Worm (Caenorhabditis elegans) whole organism, L3 larva: ENCODE data around the gene F31E8.4.
A peak's percentile ranks its signal among the peaks of the same experiment; 100 is the strongest.

Experiments used
- R02D3.7 ChIP-seq: fragments of 150-350 bp; optimal IDR thresholded peaks from 2 replicates; lab custom pipeline; 2014; ENCODE audit warnings: missing biosample characterization, missing genetic modification characterization
- ceh-16 ChIP-seq: sonication (generic microtip); optimal IDR thresholded peaks from 2 replicates; lab custom pipeline; 2017; ENCODE audit warnings: missing biosample characterization, missing genetic modification characterization
- ceh-28 ChIP-seq: fragments of 150-350 bp; optimal IDR thresholded peaks from 2 replicates; lab custom pipeline; 2014; ENCODE audit warnings: missing biosample characterization, missing genetic modification reagents, missing genetic modification characterization
- ceh-82 ChIP-seq: fragments of 150-350 bp; optimal IDR thresholded peaks from 2 replicates; lab custom pipeline; 2014; ENCODE audit warnings: missing biosample characterization, missing genetic modification characterization
- ceh-9 ChIP-seq: sonication (generic microtip); optimal IDR thresholded peaks from 2 replicates; lab custom pipeline; 2018; ENCODE audit warnings: missing biosample characterization, missing genetic modification characterization
- egl-27 ChIP-seq: sonication (generic microtip); optimal IDR thresholded peaks from 4 replicates; lab custom pipeline; 2017; ENCODE audit warnings: missing biosample characterization, missing genetic modification reagents, missing genetic modification characterization
- egl-5 ChIP-seq: fragments of 150-350 bp; optimal IDR thresholded peaks from 2 replicates; lab custom pipeline; 2017; ENCODE audit warnings: missing biosample characterization, missing genetic modification reagents, missing genetic modification characterization, inconsistent platforms
- elt-1 ChIP-seq: fragments of 150-350 bp; optimal IDR thresholded peaks from 2 replicates; lab custom pipeline; 2014; ENCODE audit warnings: missing biosample characterization, missing genetic modification characterization
- elt-2 ChIP-seq: sonication (generic microtip); optimal IDR thresholded peaks from 2 replicates; lab custom pipeline; 2016; ENCODE audit warnings: missing genetic modification reagents, mild to moderate bottlenecking, missing genetic modification characterization, missing compliant biosample characterization
- elt-3 ChIP-seq, 3 experiments: fragments of 150-350 bp in 1 of 3; sonication (generic microtip) in 2 of 3; optimal IDR thresholded peaks; 2 replicates in 2 of 3; 4 replicates in 1 of 3; lab custom pipeline; 2014 to 2017; ENCODE audit warnings: missing biosample characterization in 3 of 3, missing genetic modification characterization in 3 of 3
- eor-1 ChIP-seq, 2 experiments: fragments of 150-350 bp; optimal IDR thresholded peaks; 2 replicates each; lab custom pipeline; 2014 to 2018; ENCODE audit warnings: missing biosample characterization in 2 of 2, missing genetic modification characterization in 2 of 2
- fkh-10 ChIP-seq: sonication (generic microtip); optimal IDR thresholded peaks from 2 replicates; lab custom pipeline; 2017; ENCODE audit warnings: missing biosample characterization, missing genetic modification reagents, missing genetic modification characterization
- fkh-2 ChIP-seq: fragments of 150-350 bp; optimal IDR thresholded peaks from 2 replicates; lab custom pipeline; 2014; ENCODE audit warnings: missing biosample characterization, missing genetic modification reagents, missing genetic modification characterization
- hmg-11 ChIP-seq: sonication (generic microtip); optimal IDR thresholded peaks from 2 replicates; lab custom pipeline; 2016; ENCODE audit warnings: missing genetic modification characterization, missing compliant biosample characterization
- jun-1 ChIP-seq: fragments of 150-350 bp; optimal IDR thresholded peaks from 2 replicates; lab custom pipeline; 2014; ENCODE audit warnings: missing biosample characterization, missing genetic modification reagents, missing genetic modification characterization
- lin-39 ChIP-seq: fragments of 150-350 bp; optimal IDR thresholded peaks from 2 replicates; lab custom pipeline; 2018; ENCODE audit warnings: missing biosample characterization, missing genetic modification reagents, missing genetic modification characterization
- lsy-12 ChIP-seq: sonication (generic microtip); optimal IDR thresholded peaks from 2 replicates; lab custom pipeline; 2016; ENCODE audit warnings: mild to moderate bottlenecking, missing genetic modification characterization, missing compliant biosample characterization
- nfya-1 ChIP-seq: sonication (generic microtip); optimal IDR thresholded peaks from 2 replicates; lab custom pipeline; 2017; ENCODE audit warnings: missing genetic modification characterization, mild to moderate bottlenecking, missing compliant biosample characterization, antibody characterized with exemption, moderate library complexity; ENCODE audit not compliant: insufficient read depth
- nhr-11 ChIP-seq: fragments of 150-350 bp; optimal IDR thresholded peaks from 2 replicates; lab custom pipeline; 2014; ENCODE audit warnings: missing biosample characterization, missing genetic modification characterization
- nhr-12 ChIP-seq: fragments of 150-350 bp; optimal IDR thresholded peaks from 2 replicates; lab custom pipeline; 2014; ENCODE audit warnings: missing biosample characterization, missing genetic modification characterization
- nhr-23 ChIP-seq: fragments of 150-350 bp; optimal IDR thresholded peaks from 2 replicates; lab custom pipeline; 2014; ENCODE audit warnings: missing biosample characterization, missing genetic modification reagents, missing genetic modification characterization
- nhr-237 ChIP-seq: fragments of 150-350 bp; optimal IDR thresholded peaks from 2 replicates; lab custom pipeline; 2014; ENCODE audit warnings: missing biosample characterization, missing genetic modification characterization
- nhr-25 ChIP-seq: sonication (generic microtip); optimal IDR thresholded peaks from 2 replicates; lab custom pipeline; 2017; ENCODE audit warnings: missing biosample characterization, missing genetic modification characterization
- nhr-28 ChIP-seq: fragments of 150-350 bp; optimal IDR thresholded peaks from 2 replicates; lab custom pipeline; 2014; ENCODE audit warnings: missing biosample characterization, missing genetic modification characterization
- nhr-43 ChIP-seq: sonication (generic microtip); optimal IDR thresholded peaks from 2 replicates; lab custom pipeline; 2016; ENCODE audit warnings: mild to moderate bottlenecking, missing genetic modification characterization, missing compliant biosample characterization; ENCODE audit not compliant: poor library complexity, severe bottlenecking
- nhr-77 ChIP-seq: fragments of 150-350 bp; optimal IDR thresholded peaks from 2 replicates; lab custom pipeline; 2014; ENCODE audit warnings: missing biosample characterization, missing genetic modification characterization
- pha-4 ChIP-seq: fragments of 150-350 bp; optimal IDR thresholded peaks from 2 replicates; lab custom pipeline; 2014; ENCODE audit warnings: missing biosample characterization, missing genetic modification reagents, missing genetic modification characterization
- pqm-1 ChIP-seq: fragments of 150-350 bp; optimal IDR thresholded peaks from 2 replicates; lab custom pipeline; 2017; ENCODE audit warnings: missing biosample characterization, missing genetic modification characterization, inconsistent platforms
- sea-2 ChIP-seq: fragments of 150-350 bp; sonication (generic microtip); optimal IDR thresholded peaks from 4 replicates; lab custom pipeline; 2014; ENCODE audit warnings: missing biosample characterization, missing genetic modification reagents, missing genetic modification characterization
- snpc-4 ChIP-seq: fragments of 150-350 bp; optimal IDR thresholded peaks from 2 replicates; lab custom pipeline; 2014; ENCODE audit warnings: missing biosample characterization, missing genetic modification characterization
- unc-39 ChIP-seq: sonication (generic microtip); optimal IDR thresholded peaks from 4 replicates; lab custom pipeline; 2017; ENCODE audit warnings: missing biosample characterization, missing genetic modification characterization
- unc-62 ChIP-seq: fragments of 150-350 bp; sonication (generic microtip); optimal IDR thresholded peaks from 4 replicates; lab custom pipeline; 2014; ENCODE audit warnings: missing biosample characterization, missing genetic modification reagents, missing genetic modification characterization
- zag-1 ChIP-seq: fragments of 150-350 bp; optimal IDR thresholded peaks from 2 replicates; lab custom pipeline; 2014; ENCODE audit warnings: missing biosample characterization, missing genetic modification characterization
- ztf-4 ChIP-seq: fragments of 150-350 bp; optimal IDR thresholded peaks from 2 replicates; lab custom pipeline; 2014; ENCODE audit warnings: missing biosample characterization, missing genetic modification characterization

Gene F31E8.4

ce11 chrII:6832695-6833389 is 32.9 kb upstream of the F31E8.4 start:
- TF ChIP-seq lsy-12 (tag; lab: Kevin White, UChicago) (no peak), hmg-11 (tag; lab: Kevin White, UChicago) (peak; percentile 16), snpc-4 (tag; lab: Kevin White, UChicago) (no peak), unc-62 (GFP tag; lab: Kevin White, UChicago) (no peak), fkh-2 (tag; lab: Kevin White, UChicago) (no peak), nhr-77 (tag; lab: Kevin White, UChicago) (no peak), elt-2 (tag; lab: Kevin White, UChicago) (peak; percentile 7), unc-39 (no peak), elt-1 (tag; lab: Kevin White, UChicago) (peak; percentile 90), ceh-9 (no peak), ceh-82 (tag; lab: Kevin White, UChicago) (no peak), egl-5 (peak; percentile 49), ceh-16 (tag; lab: Kevin White, UChicago) (no peak), pha-4 (tag; lab: Kevin White, UChicago) (peak; percentile 11)

- TF ChIP-seq fkh-10: peak; percentile 14
- TF ChIP-seq zag-1 (tag; lab: Kevin White, UChicago): no peak
- TF ChIP-seq, all 47 proteins: peak for 1
These were observed 32.3 kb upstream of the F31E8.4 start for ce11 chrII:6832207-6832606.

- TF ChIP-seq pha-4 (tag; lab: Kevin White, UChicago): peak; percentile 29
- TF ChIP-seq egl-5: peak; percentile 36
- TF ChIP-seq hmg-11 (tag; lab: Kevin White, UChicago): peak; percentile 0
- TF ChIP-seq egl-27 (tag; lab: Kevin White, UChicago): no peak
- peak; percentile 14 for TF ChIP-seq elt-1 (tag; lab: Kevin White, UChicago)
These were observed 31.7 kb upstream of the F31E8.4 start for ce11 chrII:6831531-6832201.

- no peak for TF ChIP-seq jun-1 (tag; lab: Kevin White, UChicago)
- TF ChIP-seq ztf-4 (tag; lab: Kevin White, UChicago): no peak
- no peak for TF ChIP-seq fkh-10
These were observed 31.0 kb upstream of the F31E8.4 start for ce11 chrII:6830923-6831322.

- TF ChIP-seq elt-2 (tag; lab: Kevin White, UChicago) (peak; percentile 34), fkh-2 (tag; lab: Kevin White, UChicago) (no peak), elt-1 (tag; lab: Kevin White, UChicago) (peak; percentile 29), nhr-28 (no peak), nhr-23 (tag; lab: Kevin White, UChicago) (peak; percentile 38), nhr-43 (tag; lab: Kevin White, UChicago) (peak; percentile 20), R02D3.7 (tag; lab: Kevin White, UChicago) (no peak), unc-62 (GFP tag; lab: Kevin White, UChicago) (peak; percentile 20), elt-3 (tag; optimal IDR thresholded peaks at IDR 0.05; lab: Kevin White, UChicago) (peak in 1 of 3 experiments; percentile 10), eor-1 (tag; optimal IDR thresholded peaks at IDR 0.05; lab: Kevin White, UChicago) (no peak)
These were observed 30.1 kb upstream of the F31E8.4 start for ce11 chrII:6830012-6830411.

- peak; percentile 48 for TF ChIP-seq elt-1 (tag; lab: Kevin White, UChicago)
- TF ChIP-seq lsy-12 (tag; lab: Kevin White, UChicago): no peak
- TF ChIP-seq fkh-10: no peak
- TF ChIP-seq ceh-16 (tag; lab: Kevin White, UChicago): no peak
- peak; percentile 71 for TF ChIP-seq elt-2 (tag; lab: Kevin White, UChicago)
- peak; percentile 52 for TF ChIP-seq nfya-1
- TF ChIP-seq elt-3 (tag; optimal IDR thresholded peaks at IDR 0.05; lab: Kevin White, UChicago): peak in 1 of 3 experiments; percentile 74
- peak; percentile 74 for TF ChIP-seq unc-62 (GFP tag; lab: Kevin White, UChicago)
- TF ChIP-seq sea-2 (GFP tag; lab: Kevin White, UChicago): no peak
- no peak for TF ChIP-seq nhr-237 (tag; lab: Kevin White, UChicago)
- peak; percentile 52 for TF ChIP-seq nhr-23 (tag; lab: Kevin White, UChicago)
- no peak for TF ChIP-seq lin-39 (tag; lab: Kevin White, UChicago)
- peak; percentile 74 for TF ChIP-seq pha-4 (tag; lab: Kevin White, UChicago)
- peak; percentile 34 for TF ChIP-seq hmg-11 (tag; lab: Kevin White, UChicago)
- no peak for TF ChIP-seq fkh-2 (tag; lab: Kevin White, UChicago)
- peak; percentile 42 for TF ChIP-seq jun-1 (tag; lab: Kevin White, UChicago)
- peak; percentile 51 for TF ChIP-seq pqm-1
- TF ChIP-seq nhr-11 (tag; lab: Kevin White, UChicago): no peak
- peak; percentile 79 for TF ChIP-seq nhr-25
- TF ChIP-seq nhr-12 (tag; lab: Kevin White, UChicago): no peak
- no peak for TF ChIP-seq ceh-82 (tag; lab: Kevin White, UChicago)
- no peak for TF ChIP-seq ceh-28 (tag; lab: Kevin White, UChicago)
- TF ChIP-seq unc-39: no peak
- no peak for TF ChIP-seq eor-1 (tag; optimal IDR thresholded peaks at IDR 0.05; lab: Kevin White, UChicago)
- TF ChIP-seq, all 47 proteins: peak for 11
These were observed 29.2 kb upstream of the F31E8.4 start for ce11 chrII:6829108-6829507.
